Worm (Caenorhabditis elegans): ENCODE data around the gene emb-1.

The emb-1 gene

DNA sequence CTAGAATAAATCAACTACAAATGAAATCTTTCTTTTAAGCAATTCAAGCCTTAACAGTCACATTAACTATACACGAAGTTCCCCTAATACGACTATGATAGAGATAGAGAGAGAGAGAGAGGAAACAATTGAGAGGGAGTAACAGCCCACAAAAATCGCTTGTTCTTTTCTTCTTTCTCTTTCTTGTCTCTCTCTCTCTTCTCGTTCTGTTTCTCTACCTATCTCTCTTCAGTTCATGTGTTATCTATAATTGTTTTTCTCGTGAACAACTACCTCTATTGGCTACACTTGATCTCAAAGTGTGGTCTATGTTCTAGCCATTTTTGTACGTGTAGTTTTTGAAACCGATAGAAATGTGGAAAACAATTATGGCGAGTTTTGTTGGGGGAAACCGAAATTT is 29.4 kb downstream of the emb-1 start (continued):
- TF ChIP-seq T26A8.4 (GFP tag; IDR thresholded peaks at IDR 0.05), result no peak
- TF ChIP-seq set-16 (GFP tag; IDR thresholded peaks at IDR 0.05), result no peak

DNA sequence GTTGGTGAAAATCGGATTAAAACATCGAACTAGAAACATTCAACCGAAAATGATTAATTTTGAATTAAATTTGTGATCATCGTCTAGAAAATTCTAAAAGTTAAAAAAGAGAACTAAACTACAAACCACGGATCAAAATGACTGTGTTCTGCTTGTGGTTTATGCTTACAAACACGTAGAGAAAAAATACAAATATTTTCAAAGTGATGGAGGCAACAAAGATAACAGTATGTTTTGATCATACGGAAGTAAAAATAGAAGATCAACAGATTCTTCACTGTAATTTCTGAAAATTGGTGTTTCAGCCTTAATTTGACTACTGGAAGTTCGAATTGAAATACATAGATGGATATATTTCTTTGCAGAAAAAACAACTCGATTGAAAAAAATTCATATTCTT is 30.1 kb downstream of the emb-1 start:
- TF ChIP-seq nhr-102 (tag; optimal IDR thresholded peaks at IDR 0.05) (peak; percentile 27), dve-1 (tag; optimal IDR thresholded peaks at IDR 0.05; ENCODE audit: insufficient read depth) (peak; percentile 29), lin-38 (GFP tag; IDR thresholded peaks at IDR 0.05) (peak; percentile 46), daf-16 (GFP tag; optimal IDR thresholded peaks at IDR 0.05) (no peak), daf-16 (tag; optimal IDR thresholded peaks at IDR 0.05) (peak; percentile 82), F44E2.7 (GFP tag; IDR thresholded peaks at IDR 0.05) (no peak), dmd-6 (GFP tag; IDR thresholded peaks at IDR 0.05) (peak; percentile 27; the same call in 1 of the 2 replicates), pha-4 (GFP tag; IDR thresholded peaks at IDR 0.05) (peak; percentile 36; the same call in 1 of the 2 replicates), pha-4 (tag; optimal IDR thresholded peaks at IDR 0.05) (no peak), lir-3 (tag; optimal IDR thresholded peaks at IDR 0.05) (no peak), nhr-28 (tag; optimal IDR thresholded peaks at IDR 0.05) (peak; percentile 96), lin-13 (GFP tag; optimal IDR thresholded peaks at IDR 0.05) (peak; percentile 15), zip-2 (tag; optimal IDR thresholded peaks at IDR 0.05) (no peak), mep-1 (tag; optimal IDR thresholded peaks at IDR 0.05) (peak; percentile 13)

ce11 chrIII:5206861-5207414 is 33.7 kb downstream of the emb-1 start, which contains the start of gene morc-1:
TSS of gene morc-1 (minus strand) at chrIII:5206911.
- no peak for TF ChIP-seq egl-43 (GFP tag; IDR thresholded peaks at IDR 0.05)
- no peak for TF ChIP-seq lin-15B (tag; optimal IDR thresholded peaks at IDR 0.05)
- no peak for TF ChIP-seq hlh-11 (tag; optimal IDR thresholded peaks at IDR 0.05)
- TF ChIP-seq duxl-1 (tag; optimal IDR thresholded peaks at IDR 0.05; ENCODE audit: poor library complexity), result no peak
- no peak for TF ChIP-seq daf-16 (GFP tag; optimal IDR thresholded peaks at IDR 0.05)
- no peak for TF ChIP-seq daf-16 (tag; optimal IDR thresholded peaks at IDR 0.05)
- TF ChIP-seq dmd-9 (GFP tag; IDR thresholded peaks at IDR 0.05), result no peak
- TF ChIP-seq rbr-2 (tag; optimal IDR thresholded peaks at IDR 0.05), result no peak
- peak in 1 of 2 experiments; percentile 49 for TF ChIP-seq lsy-2 (tag; optimal IDR thresholded peaks at IDR 0.05)
- TF ChIP-seq aha-1 (tag), result peak; percentile 81
- no peak for TF ChIP-seq daf-8 (GFP tag; IDR thresholded peaks at IDR 0.05)
- peak; percentile 34 for TF ChIP-seq mes-2 (tag; optimal IDR thresholded peaks at IDR 0.05; ENCODE audit: poor library complexity, severe bottlenecking)
- 0 out of 2 replicates have a peak, but pooled peaks have one; percentile 14 for TF ChIP-seq Y48G9A.11 (GFP tag; IDR thresholded peaks at IDR 0.05)
- no peak for TF ChIP-seq zip-2 (tag; optimal IDR thresholded peaks at IDR 0.05)
- TF ChIP-seq attf-4 (tag; optimal IDR thresholded peaks at IDR 0.05), result no peak
- TF ChIP-seq nhr-28 (tag; optimal IDR thresholded peaks at IDR 0.05), result no peak
- no peak for TF ChIP-seq zip-11 (GFP tag; IDR thresholded peaks at IDR 0.05)
- TF ChIP-seq F44E2.7 (GFP tag; IDR thresholded peaks at IDR 0.05), result no peak
- no peak for TF ChIP-seq ZK337.2 (GFP tag; IDR thresholded peaks at IDR 0.05)
- TF ChIP-seq nhr-111 (GFP tag; optimal IDR thresholded peaks at IDR 0.05), result no peak
- TF ChIP-seq F26F4.8 (GFP tag; conservative IDR thresholded peaks at IDR 0.05), result no peak
- no peak for TF ChIP-seq php-3 (GFP tag; IDR thresholded peaks at IDR 0.05)
- TF ChIP-seq nhr-41 (GFP tag; IDR thresholded peaks at IDR 0.05), result no peak
- no peak for TF ChIP-seq tra-1 (GFP tag; IDR thresholded peaks at IDR 0.05)
- peak; percentile 15 for TF ChIP-seq unc-130 (GFP tag; optimal IDR thresholded peaks at IDR 0.05)
- no peak for TF ChIP-seq dve-1 (tag; optimal IDR thresholded peaks at IDR 0.05; ENCODE audit: insufficient read depth)
- no peak for TF ChIP-seq madf-5 (GFP tag; IDR thresholded peaks at IDR 0.05)
- TF ChIP-seq ctbp-1 (GFP tag; IDR thresholded peaks at IDR 0.05), result no peak
- TF ChIP-seq nhr-42 (GFP tag; IDR thresholded peaks at IDR 0.05), result no peak

Measured in whole organism, L4 larva.